Fruit fly (Drosophila melanogaster): ENCODE results near the gene ttm2.

The ttm2 gene

DNA sequence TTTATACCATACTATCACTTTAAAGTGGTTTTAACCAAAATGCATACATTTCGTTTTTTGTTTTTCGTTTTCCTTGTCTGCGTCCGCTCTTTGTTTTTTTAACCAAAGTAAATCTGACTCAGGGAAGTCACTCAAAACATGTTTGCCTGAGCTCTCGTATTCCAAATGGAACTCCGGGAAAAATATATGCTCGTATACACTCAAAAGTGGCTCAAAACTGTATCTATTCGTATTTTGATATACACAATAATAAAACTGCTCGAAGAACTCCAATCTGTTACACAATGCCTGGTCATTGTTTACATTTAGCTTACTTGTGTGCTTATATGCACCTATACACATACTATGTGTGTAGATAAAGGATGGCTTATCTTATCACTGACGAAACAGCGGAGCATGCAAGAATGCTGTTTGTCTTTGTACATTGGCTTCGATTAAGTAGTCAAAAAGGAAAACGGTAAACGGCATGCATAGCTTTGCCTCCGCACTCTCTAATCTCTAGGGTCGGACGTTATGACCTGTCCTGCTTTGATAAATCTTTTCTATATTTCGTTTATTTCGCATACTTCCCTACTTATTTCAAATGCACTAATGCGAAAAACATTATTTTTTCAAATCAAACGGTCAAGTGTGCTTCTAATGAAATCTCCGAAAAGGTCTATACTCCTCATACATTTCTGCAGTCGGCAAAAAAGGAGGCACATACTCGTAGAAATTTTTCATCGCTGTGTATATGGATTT lies 4.0 kb upstream of the ttm2 start, which contains the start of gene miple2 (continued):
- TF ChIP-seq ken (GFP tag; IDR thresholded peaks at IDR 0.05) (0 out of 3 replicates have a peak, but pooled peaks have one; percentile 25), sqz (GFP tag; optimal IDR thresholded peaks at IDR 0.05) (peak; percentile 14), abd-A (tag; optimal IDR thresholded peaks at IDR 0.05) (peak; percentile 51), Sin3A (optimal IDR thresholded peaks at IDR 0.05) (no peak), CG8388 (GFP tag; optimal IDR thresholded peaks at IDR 0.05) (peak; percentile 32), chif (GFP tag; optimal IDR thresholded peaks at IDR 0.05) (peak; percentile 15 to 16), D19A (tag; optimal IDR thresholded peaks at IDR 0.05) (peak; percentile 62), tio (GFP tag; optimal IDR thresholded peaks at IDR 0.05) (no peak), CG11093 (GFP tag; IDR thresholded peaks at IDR 0.05) (no peak), gsb (GFP tag; IDR thresholded peaks at IDR 0.05) (no peak), ATbp (GFP tag; optimal IDR thresholded peaks at IDR 0.05) (peak; percentile 42), CG11456 (GFP tag; IDR thresholded peaks at IDR 0.05) (no peak), CG7786 (GFP tag; optimal IDR thresholded peaks at IDR 0.05) (peak; percentile 46), sima (GFP tag; optimal IDR thresholded peaks at IDR 0.05) (no peak), CG13123 (GFP tag; optimal IDR thresholded peaks at IDR 0.05) (peak; percentile 22), fd64A (GFP tag; optimal IDR thresholded peaks at IDR 0.05) (peak; percentile 70), ap (GFP tag; IDR thresholded peaks at IDR 0.05) (no peak), CG14050 (GFP tag; IDR thresholded peaks at IDR 0.05) (no peak), corto (GFP tag; optimal IDR thresholded peaks at IDR 0.05) (no peak), Dbx (GFP tag; IDR thresholded peaks at IDR 0.05) (no peak), sd (tag; optimal IDR thresholded peaks at IDR 0.05) (peak; percentile 92), eyg (GFP tag; optimal IDR thresholded peaks at IDR 0.05) (no peak), Sry-δ (GFP tag; optimal IDR thresholded peaks at IDR 0.05) (no peak), CG9437 (GFP tag; optimal IDR thresholded peaks at IDR 0.05) (peak; percentile 38), seq (GFP tag; IDR thresholded peaks at IDR 0.05) (no peak), bigmax (GFP tag; optimal IDR thresholded peaks at IDR 0.05) (peak; percentile 7), CG7839 (tag; optimal IDR thresholded peaks at IDR 0.05) (no peak), trh (GFP tag; optimal IDR thresholded peaks at IDR 0.05) (peak; percentile 12), Ets65A (GFP tag) (no peak), CG3065 (GFP tag; optimal IDR thresholded peaks at IDR 0.05) (no peak), CG7963 (GFP tag; IDR thresholded peaks at IDR 0.05; ENCODE audit: partially characterized antibody) (no peak), Blimp-1 (GFP tag; optimal IDR thresholded peaks at IDR 0.05) (no peak), CG3407 (GFP tag; optimal IDR thresholded peaks at IDR 0.05) (peak; percentile 32), CG14710 (tag; optimal IDR thresholded peaks at IDR 0.05) (peak; percentile 55), CG1024 (GFP tag; IDR thresholded peaks at IDR 0.05) (0 out of 2 replicates have a peak, but pooled peaks have one; percentile 26), Hand (GFP tag; optimal IDR thresholded peaks at IDR 0.05) (peak; percentile 52), CG14014 (GFP tag; IDR thresholded peaks at IDR 0.05) (no peak), fru (optimal IDR thresholded peaks at IDR 0.05) (no peak), CG18476 (GFP tag; optimal IDR thresholded peaks at IDR 0.05) (no peak), CG6654 (GFP tag; optimal IDR thresholded peaks at IDR 0.05) (no peak), CG8944 (GFP tag; optimal IDR thresholded peaks at IDR 0.05) (peak; percentile 20), TFAM (GFP tag; optimal IDR thresholded peaks at IDR 0.05) (no peak), tll (GFP tag; optimal IDR thresholded peaks at IDR 0.05) (peak in 1 of 2 experiments; percentile 72), Hr39 (optimal IDR thresholded peaks at IDR 0.05) (no peak), CHES-1-like (GFP tag; optimal IDR thresholded peaks at IDR 0.05) (peak; percentile 6), Hmr (GFP tag; optimal IDR thresholded peaks at IDR 0.05) (peak; percentile 66), shn (GFP tag; optimal IDR thresholded peaks at IDR 0.05) (peak; percentile 41), hth (optimal IDR thresholded peaks at IDR 0.05) (no peak), inv (GFP tag; IDR thresholded peaks at IDR 0.05; ENCODE audit: partially characterized antibody) (no peak), CG9727 (GFP tag; optimal IDR thresholded peaks at IDR 0.05) (peak; percentile 69), E2f1 (GFP tag; IDR thresholded peaks at IDR 0.05) (0 out of 2 replicates have a peak, but pooled peaks have one; percentile 11)
